Worm (Caenorhabditis elegans) whole organism, young adult: ENCODE data around the gene Y97E10C.1.
A peak's percentile ranks its signal among the peaks of the same experiment; 100 is the strongest.

Experiments used
- C06A6.2 ChIP-seq: fragments of 200-800 bp; sonication (Bioruptor generic); conservative IDR thresholded peaks from 2 replicates; pipeline ENCODE4 v1.3.6; 2022; ENCODE audit warnings: missing genetic modification characterization, missing compliant biosample characterization
- D2030.7 ChIP-seq: fragments of 200-800 bp; sonication (Bioruptor generic); IDR thresholded peaks from 2 replicates; pipeline ENCODE4 v1.3.6; 2022; ENCODE audit warnings: missing genetic modification reagents, missing genetic modification characterization, missing compliant biosample characterization
- F23B12.7 ChIP-seq: sonication (generic microtip); optimal IDR thresholded peaks from 2 replicates; lab custom pipeline; 2017; ENCODE audit warnings: missing genetic modification characterization, mild to moderate bottlenecking, missing compliant biosample characterization, antibody characterized with exemption, moderate library complexity; ENCODE audit not compliant: insufficient read depth
- F57A8.1 ChIP-seq: fragments of 200-800 bp; sonication (Bioruptor generic); optimal IDR thresholded peaks from 2 replicates; lab custom pipeline; 2018; ENCODE audit warnings: mild to moderate bottlenecking, missing genetic modification characterization, moderate library complexity, missing compliant biosample characterization
- Y53G8AR.9 ChIP-seq: fragments of 200-800 bp; sonication (Bioruptor generic); conservative IDR thresholded peaks from 2 replicates; pipeline ENCODE4 v1.3.6; 2022; ENCODE audit warnings: missing genetic modification reagents, missing genetic modification characterization, missing compliant biosample characterization
- Y67H2A.10 ChIP-seq: fragments of 200-800 bp; sonication (Bioruptor generic); conservative IDR thresholded peaks from 2 replicates; pipeline ENCODE4 v1.3.6; 2022; ENCODE audit warnings: missing genetic modification reagents, missing genetic modification characterization, missing compliant biosample characterization
- Y79H2A.3 ChIP-seq: fragments of 200-800 bp; sonication (Bioruptor generic); conservative IDR thresholded peaks from 2 replicates; pipeline ENCODE4 v1.3.6; 2022; ENCODE audit warnings: missing genetic modification reagents, missing genetic modification characterization, missing compliant biosample characterization
- aptf-2 ChIP-seq: fragments of 200-800 bp; sonication (Bioruptor generic); conservative IDR thresholded peaks from 2 replicates; pipeline ENCODE4 v1.3.6; 2022; ENCODE audit warnings: missing genetic modification reagents, missing genetic modification characterization, missing compliant biosample characterization
- aptf-3 ChIP-seq: fragments of 200-800 bp; sonication (Bioruptor generic); IDR thresholded peaks from 2 replicates; pipeline ENCODE4 v1.3.6; 2022; ENCODE audit warnings: missing genetic modification characterization, missing compliant biosample characterization
- atf-7 ChIP-seq: sonication (generic microtip); optimal IDR thresholded peaks from 2 replicates; lab custom pipeline; 2017; ENCODE audit warnings: mild to moderate bottlenecking, missing genetic modification characterization, missing compliant biosample characterization
- attf-3 ChIP-seq: fragments of 200-800 bp; sonication (Bioruptor generic); conservative IDR thresholded peaks from 2 replicates; pipeline ENCODE4 v1.3.6; 2022; ENCODE audit warnings: missing genetic modification reagents, missing genetic modification characterization, missing compliant biosample characterization
- ccch-3 ChIP-seq: fragments of 200-800 bp; sonication (Bioruptor generic); optimal IDR thresholded peaks from 2 replicates; lab custom pipeline; 2018; ENCODE audit warnings: mild to moderate bottlenecking, missing genetic modification characterization, missing compliant biosample characterization
- ceh-100 ChIP-seq: fragments of 200-800 bp; sonication (Bioruptor generic); IDR thresholded peaks from 2 replicates; pipeline ENCODE4 v1.3.6; 2022; ENCODE audit warnings: missing genetic modification reagents, missing genetic modification characterization, missing compliant biosample characterization
- ceh-91 ChIP-seq: fragments of 200-800 bp; sonication (Bioruptor generic); IDR thresholded peaks from 2 replicates; pipeline ENCODE4 v1.3.6; 2022; ENCODE audit warnings: missing genetic modification reagents, missing genetic modification characterization, missing compliant biosample characterization
- chd-7 ChIP-seq: sonication (generic microtip); optimal IDR thresholded peaks from 2 replicates; lab custom pipeline; 2016; ENCODE audit warnings: mild to moderate bottlenecking, missing genetic modification characterization, moderate library complexity, missing compliant biosample characterization
- die-1 ChIP-seq: sonication (generic microtip); optimal IDR thresholded peaks from 2 replicates; lab custom pipeline; 2016; ENCODE audit warnings: missing genotype, mild to moderate bottlenecking, missing genetic modification characterization, missing compliant biosample characterization
- efl-1 ChIP-seq: fragments of 150-350 bp; optimal IDR thresholded peaks from 2 replicates; lab custom pipeline; 2014; ENCODE audit warnings: missing biosample characterization, missing genetic modification reagents, missing genetic modification characterization
- ekl-4 ChIP-seq: fragments of 200-800 bp; sonication (Bioruptor generic); IDR thresholded peaks from 2 replicates; pipeline ENCODE4 v1.3.6; 2022; ENCODE audit warnings: missing genetic modification reagents, missing genetic modification characterization, missing compliant biosample characterization
- fkh-3 ChIP-seq: sonication (generic microtip); optimal IDR thresholded peaks from 2 replicates; lab custom pipeline; 2016; ENCODE audit warnings: mild to moderate bottlenecking, missing genetic modification characterization, missing compliant biosample characterization
- him-1 ChIP-seq: sonication (generic microtip); optimal IDR thresholded peaks from 2 replicates; lab custom pipeline; 2016; ENCODE audit warnings: missing genotype, missing genetic modification reagents, missing genetic modification characterization, missing compliant biosample characterization
- hmg-20 ChIP-seq: fragments of 200-800 bp; sonication (Bioruptor generic); IDR thresholded peaks from 2 replicates; pipeline ENCODE4 v1.3.6; 2022; ENCODE audit warnings: missing genetic modification reagents, missing genetic modification characterization, missing compliant biosample characterization
- lag-1 ChIP-seq: fragments of 200-800 bp; sonication (Bioruptor generic); IDR thresholded peaks from 2 replicates; pipeline ENCODE4 v1.3.6; 2022; ENCODE audit warnings: missing genetic modification reagents, missing genetic modification characterization, missing compliant biosample characterization
- lin-54 ChIP-seq: fragments of 200-800 bp; sonication (Bioruptor generic); optimal IDR thresholded peaks from 2 replicates; lab custom pipeline; 2018; ENCODE audit warnings: mild to moderate bottlenecking, missing genetic modification characterization, missing compliant biosample characterization
- madf-10 ChIP-seq: sonication (generic microtip); optimal IDR thresholded peaks from 2 replicates; lab custom pipeline; 2016; ENCODE audit warnings: mild to moderate bottlenecking, missing genetic modification characterization, missing compliant biosample characterization
- madf-6 ChIP-seq: fragments of 200-800 bp; sonication (Bioruptor generic); IDR thresholded peaks from 2 replicates; pipeline ENCODE4 v1.3.6; 2022; ENCODE audit warnings: missing genetic modification reagents, missing genetic modification characterization, missing compliant biosample characterization
- nfya-1 ChIP-seq: sonication (generic microtip); optimal IDR thresholded peaks from 2 replicates; lab custom pipeline; 2017; ENCODE audit warnings: antibody characterized with exemption, missing compliant biosample characterization, missing genetic modification characterization, borderline replicate concordance; ENCODE audit not compliant: insufficient read depth
- nhr-179 ChIP-seq: sonication (generic microtip); optimal IDR thresholded peaks from 2 replicates; lab custom pipeline; 2016; ENCODE audit warnings: mild to moderate bottlenecking, missing genetic modification characterization, missing compliant biosample characterization
- nhr-27 ChIP-seq: fragments of 200-800 bp; sonication (Bioruptor generic); optimal IDR thresholded peaks from 2 replicates; lab custom pipeline; 2018; ENCODE audit warnings: mild to moderate bottlenecking, missing genetic modification characterization, moderate library complexity, missing compliant biosample characterization
- nhr-80 ChIP-seq: sonication (generic microtip); optimal IDR thresholded peaks from 2 replicates; lab custom pipeline; 2016; ENCODE audit warnings: missing genetic modification characterization, missing compliant biosample characterization
- nhr-90 ChIP-seq: sonication (generic microtip); optimal IDR thresholded peaks from 2 replicates; lab custom pipeline; 2016; ENCODE audit warnings: missing genotype, mild to moderate bottlenecking, missing genetic modification characterization, missing compliant biosample characterization
- rec-8 ChIP-seq, 2 experiments: sonication (generic microtip); optimal IDR thresholded peaks; 2 replicates each; lab custom pipeline; 2016; ENCODE audit warnings: mild to moderate bottlenecking in 2 of 2, missing genetic modification characterization in 2 of 2, missing genetic modification reagents in 2 of 2, missing genotype in 2 of 2, missing biosample characterization in 1 of 2, missing compliant biosample characterization in 1 of 2, moderate library complexity in 1 of 2
- sdz-38 ChIP-seq: sonication (generic microtip); optimal IDR thresholded peaks from 2 replicates; lab custom pipeline; 2016; ENCODE audit warnings: missing genotype, missing genetic modification characterization, missing compliant biosample characterization
- sea-2 ChIP-seq: fragments of 200-800 bp; sonication (Bioruptor generic); IDR thresholded peaks from 2 replicates; pipeline ENCODE4 v1.3.6; 2022; ENCODE audit warnings: missing genetic modification characterization, missing compliant biosample characterization
- snpc-1.3 ChIP-seq: sonication (generic microtip); optimal IDR thresholded peaks from 2 replicates; lab custom pipeline; 2017; ENCODE audit warnings: missing genetic modification characterization, mild to moderate bottlenecking, missing compliant biosample characterization, antibody characterized with exemption, moderate library complexity, missing genotype, missing genetic modification reagents; ENCODE audit not compliant: insufficient read depth
- snpc-3.4 ChIP-seq: sonication (generic microtip); optimal IDR thresholded peaks from 2 replicates; lab custom pipeline; 2017; ENCODE audit warnings: missing genetic modification characterization, mild to moderate bottlenecking, missing compliant biosample characterization, antibody characterized with exemption, moderate library complexity, missing genotype, missing genetic modification reagents
- snpc-4 ChIP-seq, 5 experiments: fragments of 150-350 bp in 1 of 5; sonication (generic microtip) in 4 of 5; optimal IDR thresholded peaks; 2 replicates each; lab custom pipeline; 2014 to 2018; ENCODE audit warnings: missing genetic modification characterization in 5 of 5, missing biosample characterization in 3 of 5, antibody characterized with exemption in 2 of 5, mild to moderate bottlenecking in 2 of 5, missing compliant biosample characterization in 2 of 5, missing genotype in 2 of 5, moderate library complexity in 2 of 5, missing genetic modification reagents in 1 of 5
- sptf-2 ChIP-seq: fragments of 200-800 bp; sonication (Bioruptor generic); optimal IDR thresholded peaks from 2 replicates; lab custom pipeline; 2018; ENCODE audit warnings: mild to moderate bottlenecking, missing genetic modification characterization, missing compliant biosample characterization
- tbp1 ChIP-seq: fragments of 200-800 bp; sonication (Bioruptor generic); optimal IDR thresholded peaks from 2 replicates; lab custom pipeline; 2018; ENCODE audit warnings: mild to moderate bottlenecking, missing genetic modification characterization, missing compliant biosample characterization
- tbx-9 ChIP-seq: sonication (generic microtip); optimal IDR thresholded peaks from 2 replicates; lab custom pipeline; 2016; ENCODE audit warnings: borderline replicate concordance, missing genetic modification characterization, inconsistent platforms, missing compliant biosample characterization
- unc-130 ChIP-seq: sonication (generic microtip); optimal IDR thresholded peaks from 2 replicates; lab custom pipeline; 2016; ENCODE audit warnings: missing genetic modification reagents, missing genetic modification characterization, missing compliant biosample characterization
- unc-62 ChIP-seq: fragments of 150-350 bp; optimal IDR thresholded peaks from 2 replicates; lab custom pipeline; 2014; ENCODE audit warnings: missing biosample characterization, missing genetic modification reagents, missing genetic modification characterization
- zfh-2 ChIP-seq: fragments of 200-800 bp; sonication (Bioruptor generic); conservative IDR thresholded peaks from 2 replicates; pipeline ENCODE4 v1.3.6; 2022; ENCODE audit warnings: missing genetic modification reagents, missing genetic modification characterization, missing compliant biosample characterization
- zim-3 ChIP-seq: sonication (generic microtip); optimal IDR thresholded peaks from 2 replicates; lab custom pipeline; 2017; ENCODE audit warnings: mild to moderate bottlenecking, missing genetic modification characterization, moderate library complexity, missing compliant biosample characterization
- ztf-25 ChIP-seq: fragments of 200-800 bp; sonication (Bioruptor generic); IDR thresholded peaks from 2 replicates; pipeline ENCODE4 v1.3.6; 2022; ENCODE audit warnings: missing genetic modification reagents, missing genetic modification characterization, missing compliant biosample characterization
- ztf-26 ChIP-seq: sonication (generic microtip); optimal IDR thresholded peaks from 2 replicates; lab custom pipeline; 2017; ENCODE audit warnings: missing genetic modification characterization, missing compliant biosample characterization

Gene Y97E10C.1

DNA sequence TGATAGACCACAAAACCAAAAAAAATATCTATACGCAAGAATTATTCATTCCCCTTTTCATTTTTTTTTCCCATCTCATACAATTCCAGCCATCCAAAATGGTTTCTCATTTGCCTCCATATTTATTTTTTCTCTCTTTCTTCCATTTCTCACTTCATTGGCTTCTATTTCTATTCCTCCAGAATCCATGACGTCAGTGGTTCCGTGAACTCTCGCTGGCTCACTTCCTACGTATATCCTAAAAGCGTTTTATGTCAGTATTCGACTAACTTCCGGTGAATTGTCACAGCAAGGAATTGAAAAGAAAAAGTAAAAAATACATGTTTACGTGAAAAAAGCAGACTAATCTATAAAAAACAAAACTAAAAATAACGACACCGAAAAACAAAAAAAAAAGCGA, 1.8 kb upstream of the Y97E10C.1 start:
- TF ChIP-seq Y67H2A.10 (no peak), Y53G8AR.9 (GFP tag; lab: Robert Waterston, UW) (no peak), snpc-4 (GFP tag; optimal IDR thresholded peaks at IDR 0.05; lab: Kevin White, UChicago) (no peak), snpc-4 (tag; optimal IDR thresholded peaks at IDR 0.05; lab: Kevin White, UChicago) (no peak)
- TF ChIP-seq, all 124 proteins: peak for 0

DNA sequence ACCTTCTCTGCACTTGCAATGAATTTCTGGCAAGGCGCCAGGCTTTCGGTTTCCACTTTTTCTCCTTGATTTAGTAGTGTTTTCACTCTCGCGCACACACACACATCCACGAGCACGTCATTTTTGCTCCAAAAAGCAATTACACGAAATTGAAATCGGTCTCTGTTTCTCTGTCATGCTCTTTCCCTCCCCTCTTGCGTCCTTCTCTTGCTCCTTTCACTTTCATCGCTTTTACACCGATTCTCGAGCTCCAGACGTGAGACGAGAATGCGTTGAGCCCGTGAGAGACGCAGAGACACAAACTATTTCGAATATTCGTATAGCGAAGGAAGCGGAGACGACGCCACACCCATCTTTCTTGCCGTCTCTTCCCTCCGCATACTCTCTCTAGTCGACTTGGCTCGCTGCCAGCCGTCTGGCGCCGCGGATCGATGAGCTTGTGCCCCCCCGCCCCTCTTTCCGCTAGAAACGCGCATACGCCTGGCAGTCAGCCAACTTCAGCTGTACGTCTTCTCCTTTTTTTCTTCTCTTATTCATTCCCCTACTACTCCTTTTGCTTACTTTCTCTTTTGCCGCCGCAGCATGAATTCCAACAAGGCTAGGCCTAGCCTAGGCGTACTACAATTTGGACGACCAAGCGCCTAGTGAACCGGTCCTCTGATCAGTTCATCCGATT, 538 bp upstream of the Y97E10C.1 start:
- TF ChIP-seq rec-8 (tag; optimal IDR thresholded peaks at IDR 0.05; lab: Kevin White, UChicago) (no peak), lag-1 (no peak), ekl-4 (GFP tag; lab: Robert Waterston, UW) (no peak), snpc-1.3 (tag; lab: Kevin White, UChicago) (no peak), nhr-90 (tag; lab: Kevin White, UChicago) (no peak), ccch-3 (GFP tag; lab: Kevin White, UChicago) (no peak), F57A8.1 (GFP tag; lab: Kevin White, UChicago) (no peak), attf-3 (GFP tag; lab: Robert Waterston, UW) (no peak), unc-62 (GFP tag; lab: Kevin White, UChicago) (no peak), ceh-91 (GFP tag; lab: Robert Waterston, UW) (no peak), sea-2 (GFP tag; lab: Robert Waterston, UW) (no peak), him-1 (tag; lab: Kevin White, UChicago) (no peak), nfya-1 (tag; lab: Kevin White, UChicago) (no peak), D2030.7 (GFP tag; lab: Robert Waterston, UW) (no peak), madf-10 (tag; lab: Kevin White, UChicago) (peak; percentile 34), hmg-20 (GFP tag; lab: Robert Waterston, UW) (no peak), snpc-3.4 (tag; lab: Kevin White, UChicago) (no peak), aptf-2 (GFP tag; lab: Robert Waterston, UW) (no peak), Y67H2A.10 (no peak), chd-7 (tag; lab: Kevin White, UChicago) (peak; percentile 39), tbx-9 (tag; lab: Kevin White, UChicago) (no peak), F23B12.7 (tag; lab: Kevin White, UChicago) (no peak), fkh-3 (tag; lab: Kevin White, UChicago) (no peak), lin-54 (no peak), nhr-179 (tag; lab: Kevin White, UChicago) (no peak), sptf-2 (GFP tag; lab: Kevin White, UChicago) (no peak), madf-6 (GFP tag; lab: Robert Waterston, UW) (no peak), ztf-26 (tag; lab: Kevin White, UChicago) (no peak), ceh-100 (GFP tag; lab: Robert Waterston, UW) (no peak), snpc-4 (GFP tag; optimal IDR thresholded peaks at IDR 0.05; lab: Kevin White, UChicago) (no peak), snpc-4 (tag; optimal IDR thresholded peaks at IDR 0.05; lab: Kevin White, UChicago) (peak in 2 of 4 experiments; percentile 22 to 54), zfh-2 (peak; percentile 99), nhr-80 (tag; lab: Kevin White, UChicago) (peak; percentile 63), sdz-38 (tag; lab: Kevin White, UChicago) (no peak), tbp1 (no peak), C06A6.2 (GFP tag; lab: Robert Waterston, UW) (no peak), atf-7 (tag; lab: Kevin White, UChicago) (peak; percentile 81), die-1 (tag; lab: Kevin White, UChicago) (peak; percentile 24), unc-130 (GFP tag; lab: Kevin White, UChicago) (no peak), zim-3 (no peak), aptf-3 (GFP tag; lab: Robert Waterston, UW) (no peak), nhr-27 (tag; lab: Kevin White, UChicago) (no peak), efl-1 (GFP tag; lab: Kevin White, UChicago) (no peak), Y79H2A.3 (no peak), ztf-25 (GFP tag; lab: Robert Waterston, UW) (no peak)
